Worm (Caenorhabditis elegans): ENCODE results near the gene rabx-5.

The rabx-5 gene

DNA sequence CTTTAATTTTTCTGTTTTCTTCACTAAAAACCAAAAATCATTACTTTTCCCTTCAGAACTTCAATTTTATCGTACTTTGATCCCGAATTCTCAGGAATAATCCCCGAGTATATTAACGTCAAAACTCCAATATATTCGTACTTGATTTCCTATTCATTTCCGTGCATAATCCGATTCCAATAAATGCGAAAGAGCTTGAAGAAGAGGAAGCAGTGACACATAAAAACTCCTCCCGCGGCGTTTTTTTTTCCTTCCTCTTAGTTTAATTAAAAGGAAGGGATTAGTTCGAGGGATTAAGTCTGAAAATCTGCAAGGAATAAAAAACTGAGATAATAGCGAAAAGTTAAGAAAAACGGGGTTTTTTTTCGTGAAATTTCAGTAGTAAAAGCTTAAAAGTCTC is 4.3 kb upstream of the rabx-5 start:
- TF ChIP-seq pqm-1 (tag; optimal IDR thresholded peaks at IDR 0.05) (no peak), fkh-2 (tag; optimal IDR thresholded peaks at IDR 0.05) (no peak), ceh-28 (tag; optimal IDR thresholded peaks at IDR 0.05) (no peak), egl-5 (tag; optimal IDR thresholded peaks at IDR 0.05) (no peak), jun-1 (tag; optimal IDR thresholded peaks at IDR 0.05) (no peak), nhr-11 (tag; optimal IDR thresholded peaks at IDR 0.05) (peak; percentile 38), lsy-12 (tag; optimal IDR thresholded peaks at IDR 0.05) (no peak)

DNA sequence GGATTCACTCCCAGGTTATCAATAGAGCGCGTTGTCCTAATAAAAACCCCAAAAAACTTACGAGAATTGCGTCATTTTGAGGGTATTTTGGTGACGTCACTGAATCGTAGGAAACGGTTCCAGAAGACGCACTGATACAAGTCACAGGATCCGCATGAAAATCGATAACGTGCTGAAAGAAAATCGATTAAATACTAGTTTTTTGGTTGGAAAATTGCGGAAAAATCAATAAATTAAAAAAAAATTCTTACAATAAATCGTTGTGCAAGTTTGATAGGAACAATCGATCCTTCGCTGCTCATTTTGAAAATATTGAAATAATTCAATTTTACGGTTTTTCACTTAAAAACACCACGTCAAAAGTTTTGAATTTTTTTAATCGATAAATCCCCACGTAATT is 1.9 kb upstream of the rabx-5 start, which contains the start of gene Y39A1A.2:
Gene Y39A1A.2, minus strand, starts transcription at position 319 of the 400 bp plus-strand sequence.
- TF ChIP-seq ceh-28 (tag; optimal IDR thresholded peaks at IDR 0.05) = peak; percentile 58
- no peak for TF ChIP-seq jun-1 (tag; optimal IDR thresholded peaks at IDR 0.05)

DNA sequence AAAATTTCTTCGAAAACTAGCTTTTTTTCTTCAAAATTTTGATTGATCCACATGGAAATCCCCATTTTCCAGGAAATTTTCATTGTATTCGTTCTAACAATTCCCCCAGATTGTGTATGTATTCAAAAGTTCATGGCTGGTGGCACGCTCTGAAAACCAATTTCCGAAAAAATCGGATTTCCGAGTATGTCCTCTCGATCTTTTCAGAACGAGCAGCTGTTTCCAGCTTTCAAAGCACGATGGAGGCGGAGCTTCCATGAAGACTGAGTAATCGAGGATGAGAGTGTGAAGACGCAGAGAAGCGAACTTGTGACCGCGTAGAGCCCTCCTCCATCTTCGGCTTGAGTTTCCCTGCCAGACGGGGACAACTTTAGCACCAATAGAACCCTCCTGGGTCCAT is 824 bp upstream of the rabx-5 start:
- no peak for TF ChIP-seq egl-5 (tag; optimal IDR thresholded peaks at IDR 0.05)
- peak; percentile 5 for TF ChIP-seq nfya-1 (tag; optimal IDR thresholded peaks at IDR 0.05; ENCODE audit: insufficient read depth)
- TF ChIP-seq jun-1 (tag; optimal IDR thresholded peaks at IDR 0.05) = no peak
- peak; percentile 70 for TF ChIP-seq hmg-11 (tag; optimal IDR thresholded peaks at IDR 0.05)

DNA sequence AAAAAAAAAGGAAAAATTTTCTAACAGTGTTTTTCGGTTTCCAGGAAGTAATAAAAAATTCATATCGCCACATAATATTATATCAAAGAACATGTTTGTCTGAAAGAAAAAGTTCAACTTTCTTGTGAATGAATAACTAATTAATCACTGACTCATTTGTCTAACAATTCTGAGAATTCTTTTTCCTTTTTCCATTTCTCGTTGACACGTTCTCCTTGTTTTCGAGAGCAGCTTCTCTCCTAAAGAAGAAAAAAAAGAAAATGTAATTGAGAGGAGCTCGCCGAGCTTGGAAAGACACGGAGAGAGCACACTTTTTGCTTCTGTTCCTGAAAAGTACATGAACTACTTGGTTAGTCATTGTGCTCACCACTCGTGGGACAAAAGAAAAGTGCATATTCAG is 3.0 kb downstream of the rabx-5 start:
- TF ChIP-seq nhr-237 (tag; optimal IDR thresholded peaks at IDR 0.05) (no peak), nfya-1 (tag; optimal IDR thresholded peaks at IDR 0.05; ENCODE audit: insufficient read depth) (peak; percentile 19), unc-62 (GFP tag; optimal IDR thresholded peaks at IDR 0.05) (no peak), pqm-1 (tag; optimal IDR thresholded peaks at IDR 0.05) (no peak)

DNA sequence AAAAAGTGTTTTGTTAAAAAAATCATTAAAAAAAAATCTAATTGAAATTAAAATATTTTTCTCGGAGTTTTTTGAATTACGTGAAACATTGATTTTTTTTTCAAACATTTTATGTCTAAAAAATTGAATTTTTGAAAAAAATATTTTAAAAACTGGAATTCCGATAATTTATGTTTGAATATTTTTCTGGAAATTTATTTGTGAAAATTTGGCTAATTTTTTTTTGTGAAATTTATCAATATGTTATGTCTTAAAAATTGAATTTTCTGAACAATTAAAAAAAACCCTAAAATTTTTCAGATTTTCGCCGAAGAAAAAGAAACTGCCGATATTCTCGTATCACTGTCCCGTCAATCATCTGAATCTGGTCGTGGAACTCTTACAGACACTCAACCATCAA is 7.2 kb downstream of the rabx-5 start, which contains the start of gene Y39A1A.24:
Gene Y39A1A.24, plus strand, starts transcription at position 301 of the 400 bp plus-strand sequence.
- TF ChIP-seq nhr-237 (tag; optimal IDR thresholded peaks at IDR 0.05) (no peak), lsy-12 (tag; optimal IDR thresholded peaks at IDR 0.05) (no peak)

DNA sequence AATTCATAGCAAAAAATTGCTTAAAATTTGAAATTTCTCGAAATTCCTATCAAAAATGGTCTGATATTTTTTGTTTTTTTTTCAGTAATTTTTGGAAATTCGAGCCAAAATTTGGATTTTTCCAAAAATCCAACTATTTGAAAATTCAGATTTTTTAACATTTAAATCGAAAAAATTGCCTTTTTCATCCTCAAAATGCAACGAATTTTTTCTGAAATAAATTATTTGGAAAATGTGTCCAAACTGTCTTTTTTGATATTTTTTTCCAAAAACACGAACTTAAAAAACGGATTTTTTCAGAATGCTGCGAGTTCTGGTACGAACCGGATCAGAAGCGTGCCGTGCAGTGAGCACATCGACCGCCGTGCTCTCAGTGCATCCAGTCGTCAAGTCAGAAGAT is 10.0 kb downstream of the rabx-5 start, which contains the start of gene mrpl-22:
Gene mrpl-22, plus strand, starts transcription at position 301 of the 400 bp plus-strand sequence.
- no peak for TF ChIP-seq egl-5 (tag; optimal IDR thresholded peaks at IDR 0.05)

DNA sequence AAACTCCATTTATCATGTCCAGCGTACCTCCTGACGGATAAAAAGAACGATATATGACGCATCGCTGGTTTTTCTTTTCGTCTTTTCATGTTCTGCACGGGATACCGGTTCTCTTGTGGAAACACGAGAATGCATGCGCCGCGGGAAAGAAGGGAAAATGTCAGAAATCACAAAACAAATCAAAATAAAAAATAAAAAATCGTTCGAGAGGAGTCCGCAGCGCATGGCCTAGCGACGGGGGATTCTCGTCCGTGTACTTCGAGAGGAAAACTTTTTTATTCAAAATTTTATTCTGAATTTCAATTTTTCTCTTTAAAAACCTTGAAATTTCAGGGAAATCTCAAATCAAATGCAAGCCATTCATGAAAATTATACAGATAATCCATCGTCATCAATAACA is 16.1 kb downstream of the rabx-5 start, which contains the start of the genes lron-10 and hpr-9:
Gene lron-10, minus strand, starts transcription at position 162 of the 400 bp plus-strand sequence.
Gene hpr-9, plus strand, starts transcription at position 344 of the 400 bp plus-strand sequence.
- TF ChIP-seq mml-1 (tag; optimal IDR thresholded peaks at IDR 0.05) (no peak), ceh-28 (tag; optimal IDR thresholded peaks at IDR 0.05) (peak; percentile 53), nhr-11 (tag; optimal IDR thresholded peaks at IDR 0.05) (no peak), nhr-43 (tag; optimal IDR thresholded peaks at IDR 0.05; ENCODE audit: poor library complexity, severe bottlenecking) (peak; percentile 94), mdl-1 (tag; optimal IDR thresholded peaks at IDR 0.05) (no peak), unc-39 (tag; optimal IDR thresholded peaks at IDR 0.05) (no peak), sea-2 (GFP tag; optimal IDR thresholded peaks at IDR 0.05) (no peak), lin-39 (tag; optimal IDR thresholded peaks at IDR 0.05) (peak; percentile 39), lin-15B (tag; optimal IDR thresholded peaks at IDR 0.05) (peak; percentile 67), pha-4 (tag; optimal IDR thresholded peaks at IDR 0.05) (peak; percentile 65), ceh-9 (tag; optimal IDR thresholded peaks at IDR 0.05) (no peak), egl-27 (tag; optimal IDR thresholded peaks at IDR 0.05) (no peak), ama-1 (optimal IDR thresholded peaks at IDR 0.05) (peak; percentile 36), ceh-82 (tag; optimal IDR thresholded peaks at IDR 0.05) (no peak), nhr-25 (tag; optimal IDR thresholded peaks at IDR 0.05) (peak; percentile 24), nfya-1 (tag; optimal IDR thresholded peaks at IDR 0.05; ENCODE audit: insufficient read depth) (peak; percentile 78), nhr-76 (tag; optimal IDR thresholded peaks at IDR 0.05) (peak; percentile 7), fkh-10 (GFP tag; optimal IDR thresholded peaks at IDR 0.05) (no peak), aly-2 (tag; optimal IDR thresholded peaks at IDR 0.05) (no peak), nhr-77 (tag; optimal IDR thresholded peaks at IDR 0.05) (no peak), eor-1 (tag; optimal IDR thresholded peaks at IDR 0.05) (no peak), snpc-4 (tag; optimal IDR thresholded peaks at IDR 0.05) (peak; percentile 19), ceh-16 (tag; optimal IDR thresholded peaks at IDR 0.05) (no peak), nhr-12 (tag; optimal IDR thresholded peaks at IDR 0.05) (no peak), elt-2 (tag; optimal IDR thresholded peaks at IDR 0.05) (peak; percentile 25), lsy-12 (tag; optimal IDR thresholded peaks at IDR 0.05) (peak; percentile 62), nhr-28 (tag; optimal IDR thresholded peaks at IDR 0.05) (no peak), egl-5 (tag; optimal IDR thresholded peaks at IDR 0.05) (peak; percentile 51), skn-1 (tag; optimal IDR thresholded peaks at IDR 0.05) (peak; percentile 4), nhr-67 (tag; optimal IDR thresholded peaks at IDR 0.05) (no peak), pqm-1 (tag; optimal IDR thresholded peaks at IDR 0.05) (peak; percentile 2), tbx-2 (tag; optimal IDR thresholded peaks at IDR 0.05) (peak; percentile 49), zag-1 (tag; optimal IDR thresholded peaks at IDR 0.05) (no peak), fos-1 (tag; optimal IDR thresholded peaks at IDR 0.05) (no peak), ztf-4 (tag; optimal IDR thresholded peaks at IDR 0.05) (no peak)

Data from whole organism, L3 larva.